Fruit fly (Drosophila melanogaster) whole organism, prepupa: ENCODE measurements around the gene CG32241.

ENCODE experiments used
- Sox15 ChIP-seq: fragments of 200-800 bp; sonication (Bioruptor generic); optimal IDR thresholded peaks from 3 replicates; lab custom pipeline; 2016; ENCODE audit warnings: missing biosample characterization, missing genetic modification characterization
- net ChIP-seq: fragments of 200-800 bp; sonication (Bioruptor generic); optimal IDR thresholded peaks from 3 replicates; lab custom pipeline; 2016; ENCODE audit warnings: missing biosample characterization, missing genetic modification characterization

- TF ChIP-seq Sox15 (peak; percentile 56), net (GFP tag; lab: Kevin White, UChicago) (peak; percentile 79)
Measured at dm6 chr3L:4494603-4495002, 28.2 kb upstream of the CG32241 start.
